Fruit fly (Drosophila melanogaster) whole organism, embryonic: ENCODE data around the gene CG13367.

ENCODE experiments used
- Aef1 ChIP-seq: fragments of 200-800 bp; sonication (Bioruptor generic); IDR thresholded peaks from 3 replicates; pipeline ENCODE4 v1.3.6; 2022; ENCODE audit warnings: missing biosample characterization, missing genetic modification characterization
- Asciz ChIP-seq: fragments of 200-800 bp; sonication (Bioruptor generic); optimal IDR thresholded peaks from 2 replicates; lab custom pipeline; 2017; ENCODE audit warnings: missing biosample characterization, mild to moderate bottlenecking, missing genetic modification characterization, missing genetic modification reagents
- CG10274 ChIP-seq: fragments of 200-800 bp; sonication (Bioruptor generic); optimal IDR thresholded peaks from 3 replicates; lab custom pipeline; 2017; ENCODE audit warnings: missing biosample characterization, mild to moderate bottlenecking, missing genetic modification characterization
- CG10431 ChIP-seq: fragments of 200-800 bp; sonication (Bioruptor generic); optimal IDR thresholded peaks from 3 replicates; lab custom pipeline; 2018; ENCODE audit warnings: missing biosample characterization, mild to moderate bottlenecking, missing genetic modification characterization
- CG10979 ChIP-seq: fragments of 200-800 bp; sonication (Bioruptor generic); optimal IDR thresholded peaks from 2 replicates; lab custom pipeline; 2018; ENCODE audit warnings: missing biosample characterization, mild to moderate bottlenecking, missing genetic modification characterization, moderate library complexity
- CG11093 ChIP-seq: fragments of 200-800 bp; sonication (Bioruptor generic); IDR thresholded peaks from 3 replicates; pipeline ENCODE4 v1.3.6; 2022; ENCODE audit warnings: missing biosample characterization, missing genetic modification characterization
- CG11723 ChIP-seq: fragments of 200-800 bp; sonication (Bioruptor generic); optimal IDR thresholded peaks from 2 replicates; lab custom pipeline; 2017; ENCODE audit warnings: missing biosample characterization, mild to moderate bottlenecking, missing genetic modification characterization
- CG12155 ChIP-seq: fragments of 200-800 bp; sonication (Bioruptor generic); optimal IDR thresholded peaks from 3 replicates; lab custom pipeline; 2016; ENCODE audit warnings: missing biosample characterization, missing genetic modification characterization
- CG13287 ChIP-seq: fragments of 200-800 bp; sonication (Bioruptor generic); IDR thresholded peaks from 2 replicates; pipeline ENCODE4 v1.3.6; 2022; ENCODE audit warnings: missing biosample characterization, missing genetic modification characterization; ENCODE audit not compliant: partially characterized antibody
- CG13894 ChIP-seq: fragments of 200-800 bp; sonication (Bioruptor generic); optimal IDR thresholded peaks from 3 replicates; lab custom pipeline; 2018; ENCODE audit warnings: missing biosample characterization, mild to moderate bottlenecking, missing genetic modification characterization, moderate library complexity
- CG14965 ChIP-seq: fragments of 200-800 bp; sonication (Bioruptor generic); optimal IDR thresholded peaks from 2 replicates; lab custom pipeline; 2016; ENCODE audit warnings: missing biosample characterization, missing genetic modification characterization, borderline replicate concordance
- CG1603 ChIP-seq: fragments of 200-800 bp; sonication (Bioruptor generic); optimal IDR thresholded peaks from 2 replicates; lab custom pipeline; 2019; ENCODE audit warnings: missing biosample characterization, mild to moderate bottlenecking, missing genetic modification characterization, moderate library complexity
- CG1647 ChIP-seq: fragments of 200-800 bp; sonication (Bioruptor generic); optimal IDR thresholded peaks from 3 replicates; lab custom pipeline; 2016; ENCODE audit warnings: missing biosample characterization, missing genetic modification characterization
- CG17186 ChIP-seq: fragments of 200-800 bp; sonication (Bioruptor generic); optimal IDR thresholded peaks from 3 replicates; lab custom pipeline; 2017; ENCODE audit warnings: missing biosample characterization, missing genetic modification reagents, missing genetic modification characterization
- CG17829 ChIP-seq: fragments of 200-800 bp; optimal IDR thresholded peaks from 2 replicates; lab custom pipeline; 2019; ENCODE audit warnings: missing biosample characterization, mild to moderate bottlenecking, missing genetic modification characterization, moderate library complexity
- CG2199 ChIP-seq: fragments of 200-800 bp; sonication (Bioruptor generic); IDR thresholded peaks from 3 replicates; pipeline ENCODE4 v1.3.6; 2022; ENCODE audit warnings: missing biosample characterization, missing genetic modification characterization
- CG3065 ChIP-seq: fragments of 200-800 bp; sonication (Bioruptor generic); optimal IDR thresholded peaks from 2 replicates; lab custom pipeline; 2016; ENCODE audit warnings: missing biosample characterization, missing genetic modification characterization
- CG31224 ChIP-seq: fragments of 200-800 bp; sonication (Bioruptor generic); IDR thresholded peaks from 2 replicates; pipeline ENCODE4 v1.3.6; 2022; ENCODE audit warnings: missing biosample characterization, missing genetic modification characterization
- CG4404 ChIP-seq: fragments of 200-800 bp; sonication (Bioruptor generic); IDR thresholded peaks from 2 replicates; pipeline ENCODE4 v1.3.6; 2022; ENCODE audit warnings: missing biosample characterization, missing genetic modification characterization
- CG4424 ChIP-seq: fragments of 200-800 bp; sonication (Bioruptor generic); optimal IDR thresholded peaks from 3 replicates; lab custom pipeline; 2016; ENCODE audit warnings: missing biosample characterization, missing genetic modification characterization
- CG6683 ChIP-seq: fragments of 200-800 bp; sonication (Bioruptor generic); optimal IDR thresholded peaks from 2 replicates; lab custom pipeline; 2017; ENCODE audit warnings: missing biosample characterization, mild to moderate bottlenecking, missing genetic modification characterization, missing genetic modification reagents
- CG6813 ChIP-seq: fragments of 200-800 bp; sonication (Bioruptor generic); optimal IDR thresholded peaks from 2 replicates; lab custom pipeline; 2017; ENCODE audit warnings: missing biosample characterization, missing genetic modification characterization, mild to moderate bottlenecking, moderate library complexity, missing genetic modification reagents
- CG8765 ChIP-seq: fragments of 200-800 bp; sonication (Bioruptor generic); IDR thresholded peaks from 2 replicates; pipeline ENCODE4 v1.3.6; 2022; ENCODE audit warnings: missing biosample characterization, missing genetic modification characterization
- CG9609 ChIP-seq: fragments of 200-800 bp; sonication (Bioruptor generic); optimal IDR thresholded peaks from 3 replicates; lab custom pipeline; 2016; ENCODE audit warnings: missing biosample characterization, missing genetic modification characterization
- Dad ChIP-seq: fragments of 200-800 bp; sonication (Bioruptor generic); optimal IDR thresholded peaks from 3 replicates; lab custom pipeline; 2016; ENCODE audit warnings: missing biosample characterization, missing genetic modification characterization
- Deaf1 ChIP-seq: fragments of 200-800 bp; optimal IDR thresholded peaks from 3 replicates; lab custom pipeline; 2019; ENCODE audit warnings: missing biosample characterization, mild to moderate bottlenecking, missing genetic modification characterization, moderate library complexity
- Ets65A ChIP-seq: fragments of 200-800 bp; sonication (Bioruptor generic); peaks from one replicate; lab custom pipeline; 2016; ENCODE audit warnings: missing biosample characterization, missing genetic modification characterization
- HLH3B ChIP-seq: fragments of 200-800 bp; sonication (Bioruptor generic); IDR thresholded peaks from 2 replicates; pipeline ENCODE4 v1.3.6; 2022; ENCODE audit warnings: missing biosample characterization, missing genetic modification characterization
- Hand ChIP-seq: fragments of 200-800 bp; sonication (Bioruptor generic); optimal IDR thresholded peaks from 2 replicates; lab custom pipeline; 2017; ENCODE audit warnings: mild to moderate bottlenecking, missing biosample characterization, missing genetic modification reagents, missing genetic modification characterization
- Max ChIP-seq: fragments of 200-800 bp; sonication (Bioruptor generic); optimal IDR thresholded peaks from 2 replicates; lab custom pipeline; 2016; ENCODE audit warnings: missing biosample characterization, mild to moderate bottlenecking, missing genetic modification characterization
- NfI ChIP-seq: fragments of 200-800 bp; sonication (Bioruptor generic); optimal IDR thresholded peaks from 3 replicates; lab custom pipeline; 2018; ENCODE audit warnings: missing biosample characterization, mild to moderate bottlenecking, missing genetic modification characterization, moderate library complexity
- Sin3A ChIP-seq: fragments of >200 bp; optimal IDR thresholded peaks from 2 replicates; lab custom pipeline; 2018
- bowl ChIP-seq: fragments of 200-800 bp; sonication (Bioruptor generic); IDR thresholded peaks from 2 replicates; pipeline ENCODE4 v1.3.6; 2022; ENCODE audit warnings: missing biosample characterization, missing genetic modification characterization
- btn ChIP-seq: fragments of 200-800 bp; sonication (Bioruptor generic); optimal IDR thresholded peaks from 2 replicates; lab custom pipeline; 2016; ENCODE audit warnings: missing biosample characterization, missing genetic modification characterization
- cad ChIP-seq: fragments of >200 bp; optimal IDR thresholded peaks from 2 replicates; lab custom pipeline; 2017; ENCODE audit warnings: missing biosample characterization, missing genetic modification characterization
- croc ChIP-seq: fragments of 200-800 bp; sonication (Bioruptor generic); conservative IDR thresholded peaks from 3 replicates; pipeline ENCODE4 v1.3.6; 2022; ENCODE audit warnings: missing biosample characterization, missing genetic modification characterization
- da ChIP-seq: fragments of 200-800 bp; sonication (Bioruptor generic); optimal IDR thresholded peaks from 2 replicates; lab custom pipeline; 2016; ENCODE audit warnings: missing biosample characterization, missing genetic modification characterization
- disco-r ChIP-seq: fragments of 200-800 bp; sonication (Bioruptor generic); optimal IDR thresholded peaks from 2 replicates; lab custom pipeline; 2016; ENCODE audit warnings: missing biosample characterization, missing genetic modification characterization
- dysf ChIP-seq: fragments of 200-800 bp; sonication (Bioruptor generic); IDR thresholded peaks from 3 replicates; pipeline ENCODE4 v1.3.6; 2022; ENCODE audit warnings: missing biosample characterization, missing genetic modification characterization
- jing ChIP-seq: fragments of 200-800 bp; sonication (Bioruptor generic); optimal IDR thresholded peaks from 2 replicates; lab custom pipeline; 2018; ENCODE audit warnings: missing biosample characterization, mild to moderate bottlenecking, missing genetic modification characterization
- lola ChIP-seq, 3 experiments: fragments of >200 bp in 2 of 3; fragments of 200-800 bp in 1 of 3; sonication (Bioruptor generic) in 1 of 3; optimal IDR thresholded peaks; 2 replicates each; lab custom pipeline; 2017 to 2019; ENCODE audit warnings: missing biosample characterization in 3 of 3, missing genetic modification characterization in 3 of 3, mild to moderate bottlenecking in 1 of 3, moderate library complexity in 1 of 3
- org-1 ChIP-seq: fragments of 200-800 bp; sonication (Bioruptor generic); optimal IDR thresholded peaks from 2 replicates; lab custom pipeline; 2017; ENCODE audit warnings: missing biosample characterization, missing genetic modification characterization
- peb ChIP-seq: fragments of 200-800 bp; sonication (Bioruptor generic); IDR thresholded peaks from 2 replicates; pipeline ENCODE4 v1.3.6; 2022; ENCODE audit warnings: missing biosample characterization, missing genetic modification characterization
- pzg ChIP-seq: fragments of 200-800 bp; sonication (Bioruptor generic); optimal IDR thresholded peaks from 3 replicates; lab custom pipeline; 2018; ENCODE audit warnings: missing biosample characterization, mild to moderate bottlenecking, missing genetic modification characterization, moderate library complexity
- repo ChIP-seq: fragments of 200-800 bp; sonication (Bioruptor generic); optimal IDR thresholded peaks from 2 replicates; lab custom pipeline; 2016; ENCODE audit warnings: missing biosample characterization, missing genetic modification characterization
- rib ChIP-seq: fragments of 200-800 bp; sonication (Bioruptor generic); IDR thresholded peaks from 2 replicates; pipeline ENCODE4 v1.3.6; 2022; ENCODE audit warnings: missing biosample characterization, missing genetic modification characterization
- sna ChIP-seq: fragments of 200-800 bp; sonication (Bioruptor generic); IDR thresholded peaks from 2 replicates; pipeline ENCODE4 v1.3.6; 2022; ENCODE audit warnings: missing biosample characterization, missing genetic modification characterization; ENCODE audit not compliant: partially characterized antibody
- tx ChIP-seq: fragments of 200-800 bp; sonication (Bioruptor generic); optimal IDR thresholded peaks from 2 replicates; lab custom pipeline; 2016; ENCODE audit warnings: missing biosample characterization, missing genetic modification characterization
- zf30C ChIP-seq: fragments of 200-800 bp; sonication (Bioruptor generic); optimal IDR thresholded peaks from 3 replicates; lab custom pipeline; 2018; ENCODE audit warnings: missing biosample characterization, mild to moderate bottlenecking, missing genetic modification characterization
- zfh2 ChIP-seq: fragments of 200-800 bp; sonication (Bioruptor generic); optimal IDR thresholded peaks from 2 replicates; lab custom pipeline; 2016; ENCODE audit warnings: missing biosample characterization, missing genetic modification characterization

CG13367 gene

dm6 chrX:629239-629821 is 15.2 kb upstream of the CG13367 start, which contains the start of the genes RpL36 and Mybbp1A (continued):
- TF ChIP-seq org-1 = peak; percentile 72
- peak; percentile 64 for TF ChIP-seq disco-r (GFP tag; lab: Kevin White, UChicago)
- no peak for TF ChIP-seq Deaf1 (tag; lab: Kevin White, UChicago)
- peak; percentile 43 for TF ChIP-seq CG3065 (GFP tag; lab: Kevin White, UChicago)
- TF ChIP-seq CG13287 = peak; percentile 85
- peak; percentile 80 for TF ChIP-seq Max (GFP tag; lab: Kevin White, UChicago)
- peak; percentile 69 for TF ChIP-seq CG10274
- TF ChIP-seq zf30C (GFP tag; lab: Kevin White, UChicago) = no peak
- peak; percentile 86 for TF ChIP-seq sna
- 0 out of 3 replicates have a peak, but pooled peaks have one; percentile 17 for TF ChIP-seq CG2199 (GFP tag; lab: Robert Waterston, UW)
- TF ChIP-seq pzg = peak; percentile 88
- peak; percentile 28; the same call in 1 of the 2 replicates for TF ChIP-seq HLH3B (GFP tag; lab: Robert Waterston, UW)
- TF ChIP-seq CG11723 (GFP tag; lab: Kevin White, UChicago) = peak; percentile 74
- TF ChIP-seq peb (GFP tag; lab: Robert Waterston, UW) = no peak
- TF ChIP-seq NfI (GFP tag; lab: Kevin White, UChicago) = peak; percentile 86
- TF ChIP-seq CG1647 (GFP tag; lab: Kevin White, UChicago) = peak; percentile 16
- TF ChIP-seq croc (GFP tag; lab: Robert Waterston, UW) = no peak
- TF ChIP-seq CG8765 = 0 out of 2 replicates have a peak, but pooled peaks have one; percentile 18
- peak; percentile 80 for TF ChIP-seq zfh2 (GFP tag; lab: Kevin White, UChicago)
- peak; percentile 98 for TF ChIP-seq Ets65A
- peak; percentile 52 for TF ChIP-seq CG12155
- TF ChIP-seq CG1603 = peak; percentile 89
- peak; percentile 56 for TF ChIP-seq CG6683 (GFP tag; lab: Kevin White, UChicago)
- TF ChIP-seq CG13894 (tag; lab: Kevin White, UChicago) = peak; percentile 68
- peak in 1 of 3 experiments; percentile 42 for TF ChIP-seq lola (GFP tag; optimal IDR thresholded peaks at IDR 0.05; lab: Kevin White, UChicago)
- peak; percentile 95 for TF ChIP-seq CG17186 (GFP tag; lab: Kevin White, UChicago)
- peak; percentile 71 for TF ChIP-seq CG10431 (GFP tag; lab: Kevin White, UChicago)
- peak; percentile 94 for TF ChIP-seq CG17829 (tag; lab: Kevin White, UChicago)
- TF ChIP-seq da (GFP tag; lab: Kevin White, UChicago) = peak; percentile 66
- peak; percentile 56 for TF ChIP-seq Dad (GFP tag; lab: Kevin White, UChicago)
- peak; percentile 66 for TF ChIP-seq repo (GFP tag; lab: Kevin White, UChicago)
- peak; percentile 66 for TF ChIP-seq Hand (GFP tag; lab: Kevin White, UChicago)
- TF ChIP-seq jing (GFP tag; lab: Kevin White, UChicago) = no peak
- TF ChIP-seq rib (GFP tag; lab: Robert Waterston, UW) = peak; percentile 55; the same call in 1 of the 2 replicates
- peak; percentile 55; the same call in 2 of the 3 replicates for TF ChIP-seq dysf (GFP tag; lab: Robert Waterston, UW)
- no peak for TF ChIP-seq Asciz (GFP tag; lab: Kevin White, UChicago)
- peak; percentile 39; the same call in 1 of the 2 replicates for TF ChIP-seq CG31224 (GFP tag; lab: Robert Waterston, UW)
- TF ChIP-seq CG4424 (GFP tag; lab: Kevin White, UChicago) = peak; percentile 63
- TF ChIP-seq CG4404 (GFP tag; lab: Robert Waterston, UW) = peak; percentile 31
- peak; percentile 51 for TF ChIP-seq CG10979
- TF ChIP-seq CG6813 (GFP tag; lab: Kevin White, UChicago) = peak; percentile 63
- no peak for TF ChIP-seq cad (GFP tag; lab: Kevin White, UChicago)
- peak; percentile 28; the same call in 1 of the 3 replicates for TF ChIP-seq Aef1 (GFP tag; lab: Robert Waterston, UW)
- peak; percentile 73 for TF ChIP-seq CG9609 (GFP tag; lab: Kevin White, UChicago)
- peak; percentile 42 for TF ChIP-seq btn (GFP tag; lab: Kevin White, UChicago)
- TF ChIP-seq CG14965 (GFP tag; lab: Kevin White, UChicago) = peak; percentile 52
- peak; percentile 57 for TF ChIP-seq tx (GFP tag; lab: Kevin White, UChicago)
- no peak for TF ChIP-seq CG11093 (GFP tag; lab: Robert Waterston, UW)
- peak; percentile 92 for TF ChIP-seq Sin3A (lab: Kevin White, UChicago)
- 0 out of 2 replicates have a peak, but pooled peaks have one; percentile 30 for TF ChIP-seq bowl
